Worm (Caenorhabditis elegans) whole organism, L4 larva: ENCODE results near the gene F53F1.6.

Experiments used
- D1046.2 ChIP-seq: fragments of 200-800 bp; sonication (Bioruptor generic); IDR thresholded peaks from 2 replicates; pipeline ENCODE4 v1.3.6; 2022; ENCODE audit warnings: missing genetic modification characterization, missing compliant biosample characterization
- F26F4.8 ChIP-seq: fragments of 200-800 bp; sonication (Bioruptor generic); conservative IDR thresholded peaks from 2 replicates; pipeline ENCODE4 v1.3.6; 2022; ENCODE audit warnings: missing genetic modification characterization, missing compliant biosample characterization
- F44E2.7 ChIP-seq: fragments of 200-800 bp; sonication (Bioruptor generic); IDR thresholded peaks from 2 replicates; pipeline ENCODE4 v2.1.2; 2022; ENCODE audit warnings: missing genetic modification characterization, missing compliant biosample characterization
- T20F7.1 ChIP-seq: fragments of 200-800 bp; sonication (Bioruptor generic); optimal IDR thresholded peaks from 2 replicates; lab custom pipeline; 2018; ENCODE audit warnings: mild to moderate bottlenecking, missing genetic modification characterization, missing compliant biosample characterization
- Y105C5A.15 ChIP-seq: fragments of 200-800 bp; sonication (Bioruptor generic); IDR thresholded peaks from 2 replicates; pipeline ENCODE4 v1.3.6; 2022; ENCODE audit warnings: missing genetic modification characterization, missing compliant biosample characterization
- Y75B8A.6 ChIP-seq: fragments of 200-800 bp; sonication (Bioruptor generic); IDR thresholded peaks from 2 replicates; pipeline ENCODE4 v1.3.6; 2022; ENCODE audit warnings: missing genetic modification reagents, missing genetic modification characterization, missing compliant biosample characterization
- attf-4 ChIP-seq: sonication (generic microtip); optimal IDR thresholded peaks from 3 replicates; lab custom pipeline; 2017; ENCODE audit warnings: missing biosample characterization, missing genetic modification characterization
- ceh-44 ChIP-seq: fragments of 200-800 bp; sonication (Bioruptor generic); IDR thresholded peaks from 2 replicates; pipeline ENCODE4 v1.3.6; 2022; ENCODE audit warnings: missing genetic modification reagents, missing genetic modification characterization, missing compliant biosample characterization
- cey-2 ChIP-seq: sonication (generic microtip); optimal IDR thresholded peaks from 3 replicates; lab custom pipeline; 2017; ENCODE audit warnings: missing genetic modification characterization, mild to moderate bottlenecking, missing compliant biosample characterization, antibody characterized with exemption, borderline replicate concordance; ENCODE audit not compliant: insufficient read depth
- daf-16 ChIP-seq, 3 experiments: sonication (generic microtip); optimal IDR thresholded peaks; 2 replicates each; lab custom pipeline; 2016 to 2017; ENCODE audit warnings: missing genetic modification characterization in 3 of 3, missing genetic modification reagents in 3 of 3, mild to moderate bottlenecking in 2 of 3, missing compliant biosample characterization in 2 of 3, missing biosample characterization in 1 of 3, moderate library complexity in 1 of 3
- daf-19 ChIP-seq: fragments of 200-800 bp; sonication (Bioruptor generic); conservative IDR thresholded peaks from 2 replicates; pipeline ENCODE4 v1.3.6; 2022; ENCODE audit warnings: missing genetic modification characterization, missing compliant biosample characterization
- dmd-6 ChIP-seq: fragments of 200-800 bp; sonication (Bioruptor generic); IDR thresholded peaks from 2 replicates; pipeline ENCODE4 v1.3.6; 2022; ENCODE audit warnings: missing genetic modification reagents, missing genetic modification characterization, missing compliant biosample characterization
- dmd-9 ChIP-seq: fragments of 200-800 bp; sonication (Bioruptor generic); IDR thresholded peaks from 2 replicates; pipeline ENCODE4 v1.3.6; 2022; ENCODE audit warnings: missing genetic modification reagents, missing genetic modification characterization, missing compliant biosample characterization
- dpl-1 ChIP-seq: fragments of 150-350 bp; optimal IDR thresholded peaks from 2 replicates; lab custom pipeline; 2014; ENCODE audit warnings: missing biosample characterization, missing genetic modification reagents, missing genetic modification characterization
- duxl-1 ChIP-seq: sonication (generic microtip); optimal IDR thresholded peaks from 2 replicates; lab custom pipeline; 2016; ENCODE audit warnings: mild to moderate bottlenecking, missing genetic modification characterization, moderate library complexity, missing compliant biosample characterization; ENCODE audit not compliant: poor library complexity
- dve-1 ChIP-seq: sonication (generic microtip); optimal IDR thresholded peaks from 2 replicates; lab custom pipeline; 2017; ENCODE audit warnings: antibody characterized with exemption, mild to moderate bottlenecking, missing genetic modification characterization, missing compliant biosample characterization; ENCODE audit not compliant: insufficient read depth
- egl-43 ChIP-seq: fragments of 200-800 bp; sonication (Bioruptor generic); IDR thresholded peaks from 2 replicates; pipeline ENCODE4 v1.3.6; 2022; ENCODE audit warnings: missing genetic modification reagents, missing genetic modification characterization, missing compliant biosample characterization
- gei-8 ChIP-seq: fragments of 200-800 bp; sonication (Bioruptor generic); optimal IDR thresholded peaks from 2 replicates; lab custom pipeline; 2018; ENCODE audit warnings: mild to moderate bottlenecking, missing genetic modification characterization, missing compliant biosample characterization
- hif-1 ChIP-seq, 2 experiments: sonication (generic microtip); optimal IDR thresholded peaks; 2 replicates each; lab custom pipeline; 2016 to 2017; ENCODE audit warnings: missing compliant biosample characterization in 2 of 2, missing genetic modification characterization in 2 of 2, missing genetic modification reagents in 2 of 2, missing genotype in 2 of 2, mild to moderate bottlenecking in 1 of 2
- hlh-11 ChIP-seq: fragments of 200-800 bp; sonication (Bioruptor generic); optimal IDR thresholded peaks from 2 replicates; lab custom pipeline; 2018; ENCODE audit warnings: mild to moderate bottlenecking, missing genetic modification characterization, missing compliant biosample characterization
- hlh-30 ChIP-seq: sonication (generic microtip); optimal IDR thresholded peaks from 2 replicates; lab custom pipeline; 2017; ENCODE audit warnings: antibody characterized with exemption, mild to moderate bottlenecking, missing genetic modification characterization, missing compliant biosample characterization; ENCODE audit not compliant: insufficient read depth
- hmg-1.1 ChIP-seq: fragments of 200-800 bp; sonication (Bioruptor generic); IDR thresholded peaks from 2 replicates; pipeline ENCODE4 v1.3.6; 2022; ENCODE audit warnings: missing genetic modification reagents, missing genetic modification characterization, missing compliant biosample characterization
- jun-1 ChIP-seq: fragments of 150-350 bp; optimal IDR thresholded peaks from 2 replicates; lab custom pipeline; 2014; ENCODE audit warnings: missing biosample characterization, missing genetic modification reagents, missing genetic modification characterization
- lin-29 ChIP-seq: fragments of 200-800 bp; sonication (Bioruptor generic); IDR thresholded peaks from 2 replicates; pipeline ENCODE4 v1.3.6; 2022; ENCODE audit warnings: missing genetic modification reagents, missing genetic modification characterization, missing compliant biosample characterization
- lin-38 ChIP-seq: fragments of 200-800 bp; sonication (Bioruptor generic); IDR thresholded peaks from 2 replicates; pipeline ENCODE4 v1.3.6; 2022; ENCODE audit warnings: missing genetic modification reagents, missing genetic modification characterization, missing compliant biosample characterization
- lsy-2 ChIP-seq, 2 experiments: fragments of 150-350 bp in 1 of 2; sonication (generic microtip) in 1 of 2; optimal IDR thresholded peaks; 2 replicates each; lab custom pipeline; 2014 to 2017; ENCODE audit warnings: missing biosample characterization in 2 of 2, missing genetic modification characterization in 2 of 2
- mdl-1 ChIP-seq, 2 experiments: fragments of 150-350 bp in 1 of 2; sonication (generic microtip) in 1 of 2; optimal IDR thresholded peaks; 2 replicates each; lab custom pipeline; 2014 to 2017; ENCODE audit warnings: missing biosample characterization in 2 of 2, missing genetic modification characterization in 2 of 2
- mdt-29 ChIP-seq: fragments of 200-800 bp; sonication (Bioruptor generic); IDR thresholded peaks from 2 replicates; pipeline ENCODE4 v1.3.6; 2022; ENCODE audit warnings: missing genetic modification reagents, missing genetic modification characterization, missing compliant biosample characterization
- mes-2 ChIP-seq: sonication (generic microtip); optimal IDR thresholded peaks from 2 replicates; lab custom pipeline; 2016; ENCODE audit warnings: missing genotype, mild to moderate bottlenecking, missing genetic modification characterization, missing compliant biosample characterization; ENCODE audit not compliant: poor library complexity, severe bottlenecking
- mxl-3 ChIP-seq: fragments of 200-800 bp; sonication (Bioruptor generic); optimal IDR thresholded peaks from 2 replicates; lab custom pipeline; 2018; ENCODE audit warnings: mild to moderate bottlenecking, missing genetic modification characterization, missing compliant biosample characterization
- nhr-42 ChIP-seq: fragments of 200-800 bp; sonication (Bioruptor generic); IDR thresholded peaks from 2 replicates; pipeline ENCODE4 v1.3.6; 2022; ENCODE audit warnings: missing genetic modification characterization, missing compliant biosample characterization
- nhr-6 ChIP-seq: fragments of 150-350 bp; optimal IDR thresholded peaks from 2 replicates; lab custom pipeline; 2014; ENCODE audit warnings: missing biosample characterization, missing genetic modification characterization
- nhr-77 ChIP-seq: fragments of 150-350 bp; optimal IDR thresholded peaks from 2 replicates; lab custom pipeline; 2014; ENCODE audit warnings: missing biosample characterization, missing genetic modification characterization
- pha-4 ChIP-seq, 2 experiments: fragments of 150-350 bp in 1 of 2; fragments of 200-800 bp in 1 of 2; sonication (Bioruptor generic) in 1 of 2; IDR thresholded peaks in 1 of 2; optimal IDR thresholded peaks in 1 of 2; 2 replicates each; pipeline versions ENCODE4 v1.3.6 to Lab custom; 2014 to 2022; ENCODE audit warnings: missing genetic modification characterization in 2 of 2, missing genetic modification reagents in 2 of 2, missing biosample characterization in 1 of 2, missing compliant biosample characterization in 1 of 2
- pqm-1 ChIP-seq: sonication (generic microtip); optimal IDR thresholded peaks from 2 replicates; lab custom pipeline; 2017; ENCODE audit warnings: missing biosample characterization, missing genetic modification characterization
- rbr-2 ChIP-seq: sonication (generic microtip); optimal IDR thresholded peaks from 2 replicates; lab custom pipeline; 2016; ENCODE audit warnings: missing genotype, missing genetic modification characterization, missing compliant biosample characterization
- saeg-2 ChIP-seq: fragments of 200-800 bp; sonication (Bioruptor generic); IDR thresholded peaks from 2 replicates; pipeline ENCODE4 v1.3.6; 2022; ENCODE audit warnings: missing genetic modification reagents, missing genetic modification characterization, missing compliant biosample characterization
- set-16 ChIP-seq: fragments of 200-800 bp; sonication (Bioruptor generic); IDR thresholded peaks from 2 replicates; pipeline ENCODE4 v1.3.6; 2022; ENCODE audit warnings: missing genetic modification reagents, missing genetic modification characterization, missing compliant biosample characterization
- skn-1 ChIP-seq: fragments of 150-350 bp; optimal IDR thresholded peaks from 2 replicates; lab custom pipeline; 2014; ENCODE audit warnings: missing biosample characterization, missing genetic modification characterization
- snpc-1.2 ChIP-seq: fragments of 200-800 bp; sonication (Bioruptor generic); IDR thresholded peaks from 2 replicates; pipeline ENCODE4 v1.3.6; 2022; ENCODE audit warnings: missing genetic modification reagents, missing genetic modification characterization, missing compliant biosample characterization
- spr-1 ChIP-seq: sonication (generic microtip); optimal IDR thresholded peaks from 2 replicates; lab custom pipeline; 2016; ENCODE audit warnings: mild to moderate bottlenecking, missing genetic modification characterization, missing compliant biosample characterization
- tra-1 ChIP-seq: fragments of 200-800 bp; sonication (Bioruptor generic); IDR thresholded peaks from 2 replicates; pipeline ENCODE4 v1.3.6; 2022; ENCODE audit warnings: missing genetic modification reagents, missing genetic modification characterization, missing compliant biosample characterization
- unc-130 ChIP-seq: sonication (generic microtip); optimal IDR thresholded peaks from 2 replicates; lab custom pipeline; 2016; ENCODE audit warnings: missing genetic modification reagents, missing genetic modification characterization, missing compliant biosample characterization
- zag-1 ChIP-seq: fragments of 150-350 bp; optimal IDR thresholded peaks from 2 replicates; lab custom pipeline; 2014; ENCODE audit warnings: missing biosample characterization, missing genetic modification characterization
- ztf-7 ChIP-seq: fragments of 150-350 bp; optimal IDR thresholded peaks from 2 replicates; lab custom pipeline; 2014; ENCODE audit warnings: missing biosample characterization, missing genetic modification characterization

Gene F53F1.6

ce11 chrV:13462974-13463373 is 45.6 kb upstream of the F53F1.6 start, which contains the start of gene frm-10 (continued):
- TF ChIP-seq mes-2 = peak; percentile 75
- no peak for TF ChIP-seq nhr-42 (GFP tag; lab: Robert Waterston, UW)
- no peak for TF ChIP-seq Y105C5A.15
- peak; percentile 92 for TF ChIP-seq hlh-11 (tag; lab: Kevin White, UChicago)
- no peak for TF ChIP-seq attf-4
- TF ChIP-seq hif-1 (tag; optimal IDR thresholded peaks at IDR 0.05; lab: Kevin White, UChicago) = peak in 1 of 2 experiments; percentile 76
- peak; percentile 93 for TF ChIP-seq dve-1 (tag; lab: Kevin White, UChicago)
- TF ChIP-seq dmd-6 (GFP tag; lab: Robert Waterston, UW) = peak; percentile 84
- TF ChIP-seq pha-4 (GFP tag; IDR thresholded peaks at IDR 0.05; lab: Robert Waterston, UW) = peak; percentile 55; the same call in 1 of the 2 replicates
- peak; percentile 88 for TF ChIP-seq pha-4 (tag; optimal IDR thresholded peaks at IDR 0.05; lab: Kevin White, UChicago)
- peak; percentile 66; the same call in 1 of the 2 replicates for TF ChIP-seq hmg-1.1
- no peak for TF ChIP-seq set-16 (GFP tag; lab: Robert Waterston, UW)
- TF ChIP-seq skn-1 (tag; lab: Kevin White, UChicago) = no peak
- TF ChIP-seq lin-29 (GFP tag; lab: Robert Waterston, UW) = no peak
- TF ChIP-seq ztf-7 (tag; lab: Kevin White, UChicago) = peak; percentile 49
- TF ChIP-seq nhr-77 (tag; lab: Kevin White, UChicago) = peak; percentile 36
- peak; percentile 55 to 67 for TF ChIP-seq lsy-2 (tag; optimal IDR thresholded peaks at IDR 0.05; lab: Kevin White, UChicago)
- peak; percentile 11 for TF ChIP-seq spr-1 (tag; lab: Kevin White, UChicago)
- no peak for TF ChIP-seq D1046.2
- TF ChIP-seq mdl-1 (tag; optimal IDR thresholded peaks at IDR 0.05; lab: Kevin White, UChicago) = peak in 1 of 2 experiments; percentile 75
- 0 out of 2 replicates have a peak, but pooled peaks have one; percentile 49 for TF ChIP-seq mdt-29 (GFP tag; lab: Robert Waterston, UW)

- peak; percentile 53 for TF ChIP-seq mes-2
- TF ChIP-seq lin-38 = no peak
- TF ChIP-seq egl-43 (GFP tag; lab: Robert Waterston, UW) = no peak
- no peak for TF ChIP-seq daf-19 (GFP tag; lab: Robert Waterston, UW)
- no peak for TF ChIP-seq cey-2
- TF ChIP-seq daf-16 (GFP tag; optimal IDR thresholded peaks at IDR 0.05; lab: Kevin White, UChicago) = no peak
- TF ChIP-seq daf-16 (tag; optimal IDR thresholded peaks at IDR 0.05; lab: Kevin White, UChicago) = no peak
- no peak for TF ChIP-seq unc-130 (GFP tag; lab: Kevin White, UChicago)
- TF ChIP-seq saeg-2 (GFP tag; lab: Robert Waterston, UW) = no peak
- no peak for TF ChIP-seq F44E2.7 (GFP tag; lab: Robert Waterston, UW)
- no peak for TF ChIP-seq hif-1 (tag; optimal IDR thresholded peaks at IDR 0.05; lab: Kevin White, UChicago)
- TF ChIP-seq dve-1 (tag; lab: Kevin White, UChicago) = peak; percentile 8
- no peak for TF ChIP-seq dmd-9
- peak; percentile 3 for TF ChIP-seq rbr-2 (tag; lab: Kevin White, UChicago)
- no peak for TF ChIP-seq F26F4.8 (GFP tag; lab: Robert Waterston, UW)
- peak; percentile 8 for TF ChIP-seq hlh-30
- no peak for TF ChIP-seq mxl-3 (GFP tag; lab: Kevin White, UChicago)
- TF ChIP-seq nhr-6 = peak; percentile 19
- peak; percentile 0 for TF ChIP-seq T20F7.1 (GFP tag; lab: Kevin White, UChicago)
- no peak for TF ChIP-seq pqm-1 (tag; lab: Kevin White, UChicago)
- TF ChIP-seq tra-1 (GFP tag; lab: Robert Waterston, UW) = no peak
- no peak for TF ChIP-seq duxl-1 (tag; lab: Kevin White, UChicago)
- no peak for TF ChIP-seq attf-4
- TF ChIP-seq snpc-1.2 = no peak
- TF ChIP-seq gei-8 (GFP tag; lab: Kevin White, UChicago) = no peak
- TF ChIP-seq ceh-44 = no peak
- TF ChIP-seq dpl-1 (GFP tag; lab: Kevin White, UChicago) = peak; percentile 11
- TF ChIP-seq jun-1 = no peak
- no peak for TF ChIP-seq Y75B8A.6 (GFP tag; lab: Robert Waterston, UW)
- TF ChIP-seq zag-1 (tag; lab: Kevin White, UChicago) = no peak
- TF ChIP-seq, all 104 proteins: peak for 7
Measured at ce11 chrV:13459323-13459722, 41.9 kb upstream of the F53F1.6 start, which contains the start of gene bath-39. Gene bath-39 (plus strand): TSS chrV:13459459.
